Fruit fly (Drosophila melanogaster): ENCODE data around the gene CG15005.

Gene CG15005

DNA sequence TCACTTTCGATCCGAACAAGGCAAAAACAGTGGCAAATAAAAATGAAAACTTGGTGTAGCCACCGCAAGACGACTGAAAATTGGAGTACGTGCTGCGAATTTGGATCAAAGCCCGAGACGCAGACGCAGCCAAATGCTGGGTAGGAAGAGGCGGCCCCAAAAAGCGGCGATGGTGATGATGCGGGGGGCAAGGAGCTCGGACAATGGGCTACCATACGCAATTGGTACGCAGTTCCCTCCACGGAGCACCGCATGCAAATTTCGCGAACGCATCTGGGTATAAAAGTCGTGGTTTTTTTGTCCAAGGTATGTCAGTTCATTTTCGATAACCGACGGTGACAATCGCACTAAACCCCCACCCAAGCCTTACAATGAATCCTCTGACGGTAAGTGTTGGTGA lies 10.9 kb upstream of the CG15005 start, which contains the start of gene Cpr64Ad:
Cpr64Ad (plus strand) TSS at position 301 of the 400 bp plus-strand sequence.
- TF ChIP-seq h (optimal IDR thresholded peaks at IDR 0.05), result no peak
- no peak for TF ChIP-seq ttk (optimal IDR thresholded peaks at IDR 0.05)
- TF ChIP-seq Myc (optimal IDR thresholded peaks at IDR 0.05), result no peak
- TF ChIP-seq psq (optimal IDR thresholded peaks at IDR 0.05), result no peak

DNA sequence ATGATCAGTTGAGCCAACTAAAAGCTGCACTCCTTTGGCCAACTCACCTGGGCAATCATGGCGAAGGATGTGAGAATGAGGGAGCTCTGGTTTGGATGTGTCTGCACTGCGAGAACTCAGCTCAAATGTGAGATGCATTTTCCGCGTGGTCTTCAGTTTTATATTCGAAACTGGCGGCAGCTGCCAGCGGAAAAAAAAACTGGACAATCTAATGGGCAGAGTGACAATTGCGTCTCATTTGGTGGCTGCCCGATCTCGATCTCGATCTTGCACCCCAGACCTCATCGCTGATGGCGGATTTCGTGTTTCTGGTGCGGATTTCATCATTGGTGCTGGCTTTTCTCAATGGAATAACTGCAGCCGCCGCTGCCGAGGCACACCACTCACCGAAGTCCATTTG lies 8.7 kb upstream of the CG15005 start, which contains the start of gene Cpr64Ac:
Cpr64Ac (minus strand) TSS at position 101 of the 400 bp plus-strand sequence.
- TF ChIP-seq Myc (optimal IDR thresholded peaks at IDR 0.05) (no peak), insv (optimal IDR thresholded peaks at IDR 0.05) (no peak)

dm6 chr3L:4211440-4211839 lies 7.3 kb upstream of the CG15005 start, which contains the start of gene Cpr64Ab:
Gene Cpr64Ab (minus strand): TSS chr3L:4211540.
- TF ChIP-seq insv (optimal IDR thresholded peaks at IDR 0.05) (no peak), Myc (optimal IDR thresholded peaks at IDR 0.05) (no peak), Sin3A (optimal IDR thresholded peaks at IDR 0.05) (no peak), ttk (optimal IDR thresholded peaks at IDR 0.05) (no peak), psq (optimal IDR thresholded peaks at IDR 0.05) (no peak), h (optimal IDR thresholded peaks at IDR 0.05) (no peak)

dm6 chr3L:4209731-4210130 lies 5.6 kb upstream of the CG15005 start:
- TF ChIP-seq ttk (optimal IDR thresholded peaks at IDR 0.05), result no peak
- no peak for TF ChIP-seq Myc (optimal IDR thresholded peaks at IDR 0.05)
- TF ChIP-seq insv (optimal IDR thresholded peaks at IDR 0.05), result no peak

DNA sequence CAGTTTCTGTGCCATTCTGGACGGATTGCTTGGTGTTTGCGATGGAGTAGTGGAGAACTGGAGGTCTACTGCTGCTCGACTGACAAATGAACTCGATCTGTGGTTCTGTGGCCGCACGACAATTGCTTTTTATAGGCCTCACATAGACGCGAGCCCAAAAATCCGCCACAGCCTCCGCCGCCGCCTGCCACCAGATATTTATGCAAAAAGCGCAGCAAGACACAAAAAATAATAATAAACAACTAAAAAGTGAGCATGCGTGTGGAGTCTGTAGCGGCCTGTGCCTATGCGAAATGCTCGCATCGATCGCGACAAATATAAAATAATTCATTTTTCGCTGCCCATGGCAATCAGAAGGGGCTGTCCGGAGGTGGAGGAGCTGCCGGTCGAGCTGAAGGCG lies 4.9 kb upstream of the CG15005 start, which contains the start of gene Cpr64Aa:
Cpr64Aa (minus strand) TSS at position 101 of the 400 bp plus-strand sequence.
- TF ChIP-seq psq (optimal IDR thresholded peaks at IDR 0.05) (no peak), Myc (optimal IDR thresholded peaks at IDR 0.05) (no peak), h (optimal IDR thresholded peaks at IDR 0.05) (no peak), Sin3A (optimal IDR thresholded peaks at IDR 0.05) (no peak), ttk (optimal IDR thresholded peaks at IDR 0.05) (no peak), insv (optimal IDR thresholded peaks at IDR 0.05) (no peak)

DNA sequence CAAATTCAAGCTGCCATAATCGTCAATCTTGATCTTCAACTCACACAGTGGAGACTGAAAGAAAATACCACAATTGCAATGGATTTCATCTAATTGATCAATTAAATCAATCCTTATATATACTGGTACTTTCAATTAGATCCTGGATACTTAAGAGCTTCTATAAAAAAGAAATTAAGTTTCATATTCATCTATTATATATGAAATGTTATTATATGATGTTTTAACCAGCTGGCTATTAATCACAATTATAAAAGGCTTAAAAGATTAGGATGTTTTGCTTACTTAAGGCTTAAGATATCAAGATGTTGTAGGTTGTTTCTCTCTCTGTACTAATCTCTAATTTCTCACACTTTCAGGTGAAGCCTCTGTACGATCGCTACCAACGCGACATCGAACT lies 728 bp upstream of the CG15005 start:
- no peak for TF ChIP-seq h (optimal IDR thresholded peaks at IDR 0.05)
- no peak for TF ChIP-seq ttk (optimal IDR thresholded peaks at IDR 0.05)
- no peak for TF ChIP-seq Myc (optimal IDR thresholded peaks at IDR 0.05)
- no peak for TF ChIP-seq Sin3A (optimal IDR thresholded peaks at IDR 0.05)
- no peak for TF ChIP-seq insv (optimal IDR thresholded peaks at IDR 0.05)
- no peak for TF ChIP-seq psq (optimal IDR thresholded peaks at IDR 0.05)

DNA sequence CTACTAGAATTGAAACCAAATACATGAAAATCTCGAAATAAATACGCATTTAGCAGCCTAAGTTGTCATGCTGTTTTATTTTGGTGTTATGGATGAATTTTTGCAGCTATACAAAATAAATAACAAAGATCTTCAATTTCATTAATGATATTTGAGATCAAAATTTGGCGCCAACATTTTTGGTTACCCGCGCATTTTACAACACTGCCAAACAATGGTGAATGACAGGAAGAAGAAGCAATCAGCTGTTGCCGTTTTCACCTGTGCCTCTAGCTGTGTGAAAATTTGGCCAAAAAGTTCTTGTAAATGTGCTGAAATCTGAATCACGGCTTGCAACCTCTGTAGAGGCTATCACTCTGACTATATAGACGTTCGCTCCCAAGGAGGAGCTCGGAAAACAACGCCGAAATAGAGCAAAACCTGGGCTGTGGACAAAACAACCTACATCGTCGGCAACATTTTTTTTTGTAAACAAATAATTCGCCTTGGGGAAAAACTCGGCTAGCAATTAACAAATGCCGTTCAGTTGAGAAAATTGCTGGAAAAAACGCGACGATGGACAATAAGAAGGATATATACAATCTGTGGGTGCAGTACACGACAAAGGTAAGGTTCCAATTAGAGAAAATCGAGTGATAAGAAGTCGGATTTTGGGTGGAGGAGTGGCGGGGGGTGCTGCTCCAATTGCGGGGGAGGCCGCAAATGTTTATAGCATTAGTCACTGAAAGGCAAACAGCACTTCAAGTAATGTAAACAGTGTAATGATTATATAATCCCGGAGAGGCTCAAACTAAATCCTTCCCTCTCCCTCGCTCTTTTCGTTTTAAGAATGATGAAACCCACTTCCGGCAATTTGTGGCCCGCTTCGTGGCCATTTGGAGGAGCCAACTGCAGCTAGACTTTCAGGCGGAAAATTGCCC lies 10.1 kb downstream of the CG15005 start, which contains the start of gene CG43367:
CG43367 (plus strand) TSS at position 264 of the 920 bp plus-strand sequence.
- TF ChIP-seq Sin3A (optimal IDR thresholded peaks at IDR 0.05) (no peak), Myc (optimal IDR thresholded peaks at IDR 0.05) (no peak), h (optimal IDR thresholded peaks at IDR 0.05) (no peak), insv (optimal IDR thresholded peaks at IDR 0.05) (no peak), psq (optimal IDR thresholded peaks at IDR 0.05) (no peak), ttk (optimal IDR thresholded peaks at IDR 0.05) (no peak)

DNA sequence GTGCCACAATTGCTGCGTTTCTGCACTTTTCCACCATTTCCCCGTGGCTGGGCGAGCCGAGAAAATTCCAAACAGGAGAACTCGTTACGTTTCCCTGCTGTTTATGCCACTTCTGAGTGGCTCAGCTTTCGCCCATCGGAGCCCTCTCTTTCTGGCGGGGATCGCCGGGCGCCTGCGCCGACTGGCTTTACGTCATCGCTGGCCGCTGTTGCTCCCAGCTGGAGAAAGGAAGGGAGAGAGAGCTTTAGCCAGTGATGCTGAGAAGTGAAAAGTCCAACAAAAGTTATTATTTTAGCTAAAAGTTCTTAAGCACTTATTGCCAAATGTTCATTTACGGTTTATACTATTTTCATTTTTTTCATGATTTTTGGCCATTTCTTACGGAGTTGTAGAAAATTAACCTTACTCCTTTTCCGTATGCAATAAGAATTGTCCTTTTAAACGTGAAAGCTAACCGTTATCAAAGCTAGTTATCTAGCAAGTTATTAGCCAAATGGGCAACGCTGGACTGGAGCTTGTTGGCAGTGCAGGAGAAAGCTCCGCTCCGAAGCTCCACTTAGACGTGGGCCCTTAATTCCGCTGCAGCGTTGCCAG lies 16.1 kb downstream of the CG15005 start, which contains the start of the genes Teh2 and tipE:
Teh2 (minus strand) TSS at position 94 of the 594 bp plus-strand sequence.
tipE (plus strand) TSS at position 570 of the 594 bp plus-strand sequence.
- no peak for TF ChIP-seq ttk (optimal IDR thresholded peaks at IDR 0.05)
- TF ChIP-seq Sin3A (optimal IDR thresholded peaks at IDR 0.05), result no peak
- TF ChIP-seq h (optimal IDR thresholded peaks at IDR 0.05), result no peak
- no peak for TF ChIP-seq insv (optimal IDR thresholded peaks at IDR 0.05)
- TF ChIP-seq Myc (optimal IDR thresholded peaks at IDR 0.05), result no peak
- no peak for TF ChIP-seq psq (optimal IDR thresholded peaks at IDR 0.05)

DNA sequence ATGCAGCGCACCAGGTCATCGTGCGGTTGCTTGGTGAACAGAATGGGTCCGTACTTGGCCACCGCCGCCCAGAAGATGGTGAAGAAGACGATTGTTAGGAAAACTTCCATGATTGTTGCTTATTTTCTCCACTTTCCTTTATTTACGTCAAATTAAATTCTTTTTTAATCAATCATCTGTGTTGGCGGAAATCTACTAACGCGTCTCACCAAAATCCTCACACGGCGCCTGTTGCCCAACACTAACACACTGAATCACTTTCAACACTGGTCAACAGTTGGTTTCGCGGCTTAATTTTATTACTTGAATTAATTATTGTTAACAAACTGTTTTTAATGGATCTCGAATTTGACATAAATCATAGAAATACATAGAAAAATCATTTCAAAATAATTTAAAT lies 17.5 kb downstream of the CG15005 start, which contains the start of gene VhaM9.7-c:
VhaM9.7-c (minus strand) TSS at position 207 of the 400 bp plus-strand sequence.
- TF ChIP-seq insv (optimal IDR thresholded peaks at IDR 0.05) (no peak), ttk (optimal IDR thresholded peaks at IDR 0.05) (no peak)

dm6 chr3L:4185259-4185658 lies 18.9 kb downstream of the CG15005 start:
- no peak for TF ChIP-seq psq (optimal IDR thresholded peaks at IDR 0.05)
- no peak for TF ChIP-seq Sin3A (optimal IDR thresholded peaks at IDR 0.05)
- no peak for TF ChIP-seq h (optimal IDR thresholded peaks at IDR 0.05)
- TF ChIP-seq insv (optimal IDR thresholded peaks at IDR 0.05), result no peak
- TF ChIP-seq Myc (optimal IDR thresholded peaks at IDR 0.05), result no peak
- TF ChIP-seq ttk (optimal IDR thresholded peaks at IDR 0.05), result no peak

dm6 chr3L:4184563-4184962 lies 19.6 kb downstream of the CG15005 start, which contains the start of gene Teh3:
Gene Teh3 (minus strand): TSS chr3L:4184663.
- no peak for TF ChIP-seq psq (optimal IDR thresholded peaks at IDR 0.05)
- no peak for TF ChIP-seq h (optimal IDR thresholded peaks at IDR 0.05)
- no peak for TF ChIP-seq Sin3A (optimal IDR thresholded peaks at IDR 0.05)
- no peak for TF ChIP-seq insv (optimal IDR thresholded peaks at IDR 0.05)
- TF ChIP-seq Myc (optimal IDR thresholded peaks at IDR 0.05), result no peak
- no peak for TF ChIP-seq ttk (optimal IDR thresholded peaks at IDR 0.05)

- TF ChIP-seq Myc (optimal IDR thresholded peaks at IDR 0.05) (no peak), insv (optimal IDR thresholded peaks at IDR 0.05) (no peak), Sin3A (optimal IDR thresholded peaks at IDR 0.05) (no peak), h (optimal IDR thresholded peaks at IDR 0.05) (no peak), psq (optimal IDR thresholded peaks at IDR 0.05) (no peak), ttk (optimal IDR thresholded peaks at IDR 0.05) (no peak)
These were observed 26.1 kb downstream of the CG15005 start, which contains the start of gene Teh4 for dm6 chr3L:4177981-4178562. Gene Teh4 (minus strand): TSS chr3L:4178270.
